Fruit fly (Drosophila melanogaster): ENCODE data around the gene Set8.

Gene Set8

dm6 chr3R:14288669-14289383 lies 27.0 kb upstream of the Set8 start, which contains the start of gene red (continued):
- peak; percentile 79 for TF ChIP-seq Max (GFP tag; optimal IDR thresholded peaks at IDR 0.05)
- TF ChIP-seq CG4854 (GFP tag; optimal IDR thresholded peaks at IDR 0.05) = peak; percentile 34
- TF ChIP-seq NFAT (GFP tag; IDR thresholded peaks at IDR 0.05) = peak; percentile 54
- peak; percentile 77; the same call in 1 of the 2 replicates for TF ChIP-seq wdn (GFP tag; IDR thresholded peaks at IDR 0.05)
- TF ChIP-seq CG14667 (GFP tag; IDR thresholded peaks at IDR 0.05) = peak; percentile 35; the same call in 1 of the 2 replicates
- TF ChIP-seq tio (GFP tag; optimal IDR thresholded peaks at IDR 0.05) = peak; percentile 46
- no peak for TF ChIP-seq inv (GFP tag; IDR thresholded peaks at IDR 0.05; ENCODE audit: partially characterized antibody)
- TF ChIP-seq ken (GFP tag; IDR thresholded peaks at IDR 0.05) = peak; percentile 65; the same call in 2 of the 3 replicates
- peak; percentile 80 for TF ChIP-seq slbo (GFP tag; IDR thresholded peaks at IDR 0.05)
- TF ChIP-seq toy (GFP tag; IDR thresholded peaks at IDR 0.05) = peak; percentile 63; the same call in 1 of the 2 replicates
- TF ChIP-seq Myb (GFP tag; optimal IDR thresholded peaks at IDR 0.05) = no peak
- TF ChIP-seq row (GFP tag; IDR thresholded peaks at IDR 0.05) = peak; percentile 90
- TF ChIP-seq CG4360 (GFP tag; IDR thresholded peaks at IDR 0.05) = 0 out of 2 replicates have a peak, but pooled peaks have one; percentile 10
- peak; percentile 79 for TF ChIP-seq CG8924 (tag; optimal IDR thresholded peaks at IDR 0.05)
- no peak for TF ChIP-seq Sry-δ (GFP tag; optimal IDR thresholded peaks at IDR 0.05)
- TF ChIP-seq Neu2 (GFP tag; optimal IDR thresholded peaks at IDR 0.05; ENCODE audit: borderline replicate concordance) = no peak
- peak; percentile 24 for TF ChIP-seq CG2116 (GFP tag; optimal IDR thresholded peaks at IDR 0.05)
- TF ChIP-seq sima (GFP tag; optimal IDR thresholded peaks at IDR 0.05) = no peak
- TF ChIP-seq dmrt11E (tag; optimal IDR thresholded peaks at IDR 0.05) = peak; percentile 15
- peak; percentile 52 for TF ChIP-seq GATAe (GFP tag; conservative IDR thresholded peaks at IDR 0.05)
- TF ChIP-seq CG11398 (GFP tag; optimal IDR thresholded peaks at IDR 0.05) = no peak
- peak; percentile 84 for TF ChIP-seq Atf6 (GFP tag; IDR thresholded peaks at IDR 0.05)
- 0 out of 2 replicates have a peak, but pooled peaks have one; percentile 9 for TF ChIP-seq sens-2 (GFP tag; IDR thresholded peaks at IDR 0.05)
- peak; percentile 63 for TF ChIP-seq mam (GFP tag; optimal IDR thresholded peaks at IDR 0.05)
- TF ChIP-seq CG11456 (GFP tag; IDR thresholded peaks at IDR 0.05) = peak; percentile 74; the same call in 2 of the 3 replicates
- TF ChIP-seq CG32532 (GFP tag; IDR thresholded peaks at IDR 0.05) = peak; percentile 87
- peak; percentile 9 for TF ChIP-seq Hey (tag; optimal IDR thresholded peaks at IDR 0.05)
- peak; percentile 69 for TF ChIP-seq Ada2b (GFP tag; IDR thresholded peaks at IDR 0.05)
- TF ChIP-seq fd3F (GFP tag; optimal IDR thresholded peaks at IDR 0.05) = peak; percentile 62
- TF ChIP-seq Hsf (GFP tag; optimal IDR thresholded peaks at IDR 0.05) = peak; percentile 62
- peak; percentile 95 for TF ChIP-seq mirr (GFP tag; optimal IDR thresholded peaks at IDR 0.05)
- no peak for TF ChIP-seq hth (optimal IDR thresholded peaks at IDR 0.05)
- TF ChIP-seq BEAF-32 (GFP tag; optimal IDR thresholded peaks at IDR 0.05) = no peak
- peak; percentile 83 for TF ChIP-seq Meics (GFP tag; optimal IDR thresholded peaks at IDR 0.05)
- peak; percentile 70 for TF ChIP-seq Hmr (GFP tag; optimal IDR thresholded peaks at IDR 0.05)
- peak; percentile 10; the same call in 1 of the 2 replicates for TF ChIP-seq amos (GFP tag; IDR thresholded peaks at IDR 0.05; ENCODE audit: partially characterized antibody)
- TF ChIP-seq CG18764 (GFP tag; optimal IDR thresholded peaks at IDR 0.05) = peak; percentile 16
- TF ChIP-seq CG43689 (GFP tag; IDR thresholded peaks at IDR 0.05) = peak; percentile 11; the same call in 1 of the 2 replicates
- TF ChIP-seq CG15514 (GFP tag; optimal IDR thresholded peaks at IDR 0.05) = peak; percentile 76
- TF ChIP-seq CG14014 (GFP tag; IDR thresholded peaks at IDR 0.05) = peak; percentile 80
- TF ChIP-seq CG2129 (GFP tag; IDR thresholded peaks at IDR 0.05; ENCODE audit: partially characterized antibody) = no peak
- TF ChIP-seq CG4328 (GFP tag; optimal IDR thresholded peaks at IDR 0.05) = no peak
- peak; percentile 81 for TF ChIP-seq lilli (GFP tag; optimal IDR thresholded peaks at IDR 0.05)
- TF ChIP-seq CG11247 (GFP tag; IDR thresholded peaks at IDR 0.05) = 0 out of 2 replicates have a peak, but pooled peaks have one; percentile 13
- peak; percentile 86 for TF ChIP-seq Deaf1 (tag; optimal IDR thresholded peaks at IDR 0.05)
- no peak for TF ChIP-seq aop (GFP tag; IDR thresholded peaks at IDR 0.05)
- peak; percentile 81 for TF ChIP-seq CoRest (tag; optimal IDR thresholded peaks at IDR 0.05)
- peak; percentile 69 for TF ChIP-seq CG30403 (GFP tag; optimal IDR thresholded peaks at IDR 0.05)
- TF ChIP-seq Rx (GFP tag; IDR thresholded peaks at IDR 0.05) = 0 out of 2 replicates have a peak, but pooled peaks have one; percentile 30

All from whole organism, embryonic.